Worm (Caenorhabditis elegans) whole organism, early embryonic: Measurements from ENCODE around the gene C04F6.7.

ENCODE experiments used
- B0310.2 ChIP-seq: sonication (generic microtip); optimal IDR thresholded peaks from 2 replicates; lab custom pipeline; 2016; ENCODE audit warnings: mild to moderate bottlenecking, missing genetic modification characterization, missing compliant biosample characterization
- ama-1 ChIP-seq: fragments of 150-350 bp; optimal IDR thresholded peaks from 2 replicates; lab custom pipeline; 2014
- ceh-13 ChIP-seq: fragments of 200-800 bp; sonication (Bioruptor generic); optimal IDR thresholded peaks from 2 replicates; lab custom pipeline; 2018; ENCODE audit warnings: mild to moderate bottlenecking, missing genetic modification characterization, missing compliant biosample characterization
- hmbx-1 ChIP-seq: sonication (generic microtip); optimal IDR thresholded peaks from 2 replicates; lab custom pipeline; 2016; ENCODE audit warnings: mild to moderate bottlenecking, missing genetic modification characterization, missing compliant biosample characterization
- hmg-4 ChIP-seq: fragments of 200-800 bp; sonication (Bioruptor generic); optimal IDR thresholded peaks from 2 replicates; lab custom pipeline; 2018; ENCODE audit warnings: mild to moderate bottlenecking, missing genetic modification characterization, missing compliant biosample characterization
- pes-1 ChIP-seq: fragments of 200-800 bp; sonication (Bioruptor generic); IDR thresholded peaks from 2 replicates; pipeline ENCODE4 v1.3.6; 2022; ENCODE audit warnings: missing genetic modification reagents, missing genetic modification characterization, missing compliant biosample characterization
- scrt-1 ChIP-seq: fragments of 200-800 bp; sonication (Bioruptor generic); IDR thresholded peaks from 2 replicates; pipeline ENCODE4 v1.3.6; 2022; ENCODE audit warnings: missing genetic modification characterization, missing compliant biosample characterization
- sea-1 ChIP-seq: fragments of 200-800 bp; sonication (Bioruptor generic); conservative IDR thresholded peaks from 2 replicates; pipeline ENCODE4 v1.3.6; 2022; ENCODE audit warnings: missing genetic modification characterization, missing compliant biosample characterization
- tbx-11 ChIP-seq: fragments of 200-800 bp; sonication (Bioruptor generic); IDR thresholded peaks from 2 replicates; pipeline ENCODE4 v1.3.6; 2022; ENCODE audit warnings: missing genetic modification characterization, missing compliant biosample characterization
- tbx-37 ChIP-seq: fragments of 200-800 bp; sonication (Bioruptor generic); conservative IDR thresholded peaks from 2 replicates; pipeline ENCODE4 v1.3.6; 2022; ENCODE audit warnings: missing genetic modification reagents, missing genetic modification characterization, missing compliant biosample characterization

DNA sequence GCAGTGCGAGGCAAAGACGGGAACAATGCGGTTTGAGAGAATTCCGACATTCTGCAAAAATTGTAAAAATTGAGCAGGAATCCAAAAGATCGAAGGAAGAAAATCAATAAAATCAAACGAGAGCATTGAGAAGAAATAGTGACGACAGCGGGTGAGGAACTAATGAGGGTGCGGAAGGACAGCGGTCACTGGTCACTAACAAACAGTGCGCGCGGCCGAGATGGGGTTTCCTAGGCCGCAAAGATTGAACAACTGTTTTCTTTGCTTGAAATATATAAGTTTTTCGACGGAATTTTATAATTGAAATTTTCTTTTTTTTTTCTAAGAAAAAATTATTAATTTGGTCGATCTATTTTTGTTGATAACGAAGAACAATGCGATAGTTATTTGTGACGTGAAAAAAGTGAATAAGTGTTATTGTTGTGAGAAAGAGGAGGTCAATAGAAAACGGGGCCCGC, 7.4 kb downstream of the C04F6.7 start, which contains the start of gene unc-78:
- TF ChIP-seq pes-1 (GFP tag; lab: Robert Waterston, UW) = no peak
- TF ChIP-seq B0310.2 (tag; lab: Kevin White, UChicago) = no peak
- no peak for TF ChIP-seq ama-1
- no peak for TF ChIP-seq ceh-13
- no peak for TF ChIP-seq hmbx-1
- no peak for TF ChIP-seq tbx-37 (GFP tag; lab: Robert Waterston, UW)
- no peak for TF ChIP-seq sea-1 (GFP tag; lab: Robert Waterston, UW)
- no peak for TF ChIP-seq scrt-1 (GFP tag; lab: Robert Waterston, UW)
- TF ChIP-seq hmg-4 (GFP tag; lab: Kevin White, UChicago) = no peak
- TF ChIP-seq tbx-11 = no peak
